Worm (Caenorhabditis elegans): Measurements from ENCODE around the gene ceh-100.
"Not testable (repeated sequence)": the region's sequence is repeated elsewhere in the genome, so short reads cannot be mapped to it uniquely, and the experiment has no call there.

ceh-100 gene

DNA sequence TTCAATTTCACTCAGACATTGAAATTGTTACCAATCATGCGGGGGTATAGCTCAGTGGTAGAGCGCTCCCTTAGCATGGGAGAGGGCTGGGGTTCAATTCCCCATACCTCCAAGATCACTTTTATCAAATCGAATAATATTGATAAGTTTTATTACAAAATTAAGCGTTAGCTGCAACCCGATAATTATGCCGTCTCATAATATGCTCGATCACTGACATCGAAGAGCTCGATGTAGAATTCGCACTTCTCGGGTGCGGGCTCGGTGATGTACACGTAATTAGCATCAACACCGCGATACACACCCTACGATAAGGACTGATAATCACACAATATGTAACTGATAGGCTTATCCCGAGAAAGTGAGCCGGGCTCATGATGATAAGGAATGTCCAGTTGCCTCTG, 60.9 kb downstream of the ceh-100 start:
- TF ChIP-seq ztf-11 (tag; optimal IDR thresholded peaks at IDR 0.05) (no peak), elt-2 (tag; optimal IDR thresholded peaks at IDR 0.05) (peak; percentile 58)

DNA sequence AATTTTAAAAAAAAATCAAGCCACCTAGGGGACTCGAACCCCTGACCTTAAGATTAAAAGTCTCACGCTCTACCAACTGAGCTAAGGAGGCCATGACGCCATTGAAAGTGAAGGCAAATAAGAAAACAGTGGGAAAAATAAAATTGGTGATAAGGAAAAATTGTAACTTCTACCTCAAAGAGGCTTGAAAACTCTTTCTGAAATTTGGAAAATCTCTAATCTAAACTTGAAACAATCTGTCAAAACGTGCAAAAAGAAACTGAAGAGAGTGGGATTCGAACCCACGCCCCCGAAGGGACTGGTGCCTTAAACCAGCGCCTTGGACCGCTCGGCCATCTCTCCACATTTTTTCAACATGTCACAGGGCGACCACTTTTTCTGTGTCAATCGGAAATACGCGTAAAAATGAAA, 61.8 kb downstream of the ceh-100 start:
- TF ChIP-seq elt-2 (tag; optimal IDR thresholded peaks at IDR 0.05) (peak; percentile 46), lsy-12 (tag; optimal IDR thresholded peaks at IDR 0.05) (peak; percentile 38), nhr-43 (tag; optimal IDR thresholded peaks at IDR 0.05; ENCODE audit: poor library complexity, severe bottlenecking) (peak; percentile 24), nfya-1 (tag; optimal IDR thresholded peaks at IDR 0.05; ENCODE audit: insufficient read depth) (peak; percentile 23)

ce11 chrII:12539395-12539794, 64.1 kb downstream of the ceh-100 start:
- TF ChIP-seq egl-27 (tag; optimal IDR thresholded peaks at IDR 0.05) (no peak), aly-2 (tag; optimal IDR thresholded peaks at IDR 0.05) (no peak), elt-1 (tag; optimal IDR thresholded peaks at IDR 0.05) (no peak), skn-1 (tag; optimal IDR thresholded peaks at IDR 0.05) (no peak), jun-1 (tag; optimal IDR thresholded peaks at IDR 0.05) (no peak), unc-39 (tag; optimal IDR thresholded peaks at IDR 0.05) (no peak), zag-1 (tag; optimal IDR thresholded peaks at IDR 0.05) (no peak), nhr-43 (tag; optimal IDR thresholded peaks at IDR 0.05; ENCODE audit: poor library complexity, severe bottlenecking) (no peak), hmg-11 (tag; optimal IDR thresholded peaks at IDR 0.05) (no peak), egl-5 (tag; optimal IDR thresholded peaks at IDR 0.05) (no peak), ztf-11 (tag; optimal IDR thresholded peaks at IDR 0.05) (no peak), nhr-77 (tag; optimal IDR thresholded peaks at IDR 0.05) (no peak), tbx-2 (tag; optimal IDR thresholded peaks at IDR 0.05) (no peak), nhr-76 (tag; optimal IDR thresholded peaks at IDR 0.05) (no peak), nhr-23 (tag; optimal IDR thresholded peaks at IDR 0.05) (no peak), nhr-237 (tag; optimal IDR thresholded peaks at IDR 0.05) (no peak), lin-39 (tag; optimal IDR thresholded peaks at IDR 0.05) (no peak), lsy-12 (tag; optimal IDR thresholded peaks at IDR 0.05) (no peak), pha-4 (tag; optimal IDR thresholded peaks at IDR 0.05) (no peak), snpc-4 (tag; optimal IDR thresholded peaks at IDR 0.05) (no peak)

DNA sequence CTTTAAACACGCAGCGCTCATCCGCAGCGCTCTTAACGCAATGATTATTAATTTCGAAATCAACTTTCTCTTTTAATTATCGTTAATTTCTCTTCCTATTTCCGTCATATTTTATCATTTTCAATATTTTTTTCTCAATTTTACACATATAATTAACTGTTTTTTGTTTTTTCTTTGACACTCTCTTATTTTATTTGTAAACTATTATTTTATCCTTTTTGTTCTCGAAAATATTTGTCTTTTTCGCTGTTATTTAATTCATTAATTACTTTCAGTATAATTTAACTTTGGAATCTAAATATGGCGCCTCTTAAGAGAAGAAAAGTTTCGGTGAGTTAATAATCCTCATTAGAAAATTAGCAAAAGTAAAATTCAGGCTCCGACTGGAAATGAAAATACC, 67.3 kb downstream of the ceh-100 start, which contains the start of gene F49C5.3:
Gene F49C5.3, plus strand, starts transcription at position 301 of the 400 bp plus-strand sequence.
- TF ChIP-seq ceh-82, hmg-11, eor-1 (tag; optimal IDR thresholded peaks at IDR 0.05): not testable (repeated sequence)

- TF ChIP-seq fkh-2 (tag; optimal IDR thresholded peaks at IDR 0.05) (no peak), snpc-4 (tag; optimal IDR thresholded peaks at IDR 0.05) (no peak), ceh-9 (tag; optimal IDR thresholded peaks at IDR 0.05) (no peak), nhr-67 (tag; optimal IDR thresholded peaks at IDR 0.05) (no peak), unc-39 (tag; optimal IDR thresholded peaks at IDR 0.05) (no peak), nhr-28 (tag; optimal IDR thresholded peaks at IDR 0.05) (no peak), lin-15B (tag; optimal IDR thresholded peaks at IDR 0.05) (no peak), nhr-77 (tag; optimal IDR thresholded peaks at IDR 0.05) (no peak), sea-2 (GFP tag; optimal IDR thresholded peaks at IDR 0.05) (no peak), nhr-23 (tag; optimal IDR thresholded peaks at IDR 0.05) (no peak), nhr-76 (tag; optimal IDR thresholded peaks at IDR 0.05) (no peak), egl-5 (tag; optimal IDR thresholded peaks at IDR 0.05) (no peak), tbx-2 (tag; optimal IDR thresholded peaks at IDR 0.05) (no peak), R02D3.7 (tag; optimal IDR thresholded peaks at IDR 0.05) (no peak)
Measured at ce11 chrII:12535297-12535803, 68.1 kb downstream of the ceh-100 start, which contains the start of gene nimk-1. Gene nimk-1, plus strand, starts transcription at chrII:12535753.

Data from whole organism, L3 larva.